Worm (Caenorhabditis elegans) whole organism, L2 larva: ENCODE results near the gene glrx-22.

Source experiments
- C34F6.9 ChIP-seq: fragments of 150-350 bp; optimal IDR thresholded peaks from 2 replicates; lab custom pipeline; 2014; ENCODE audit warnings: missing biosample characterization, missing genetic modification characterization
- F13H6.1 ChIP-seq: sonication (generic microtip); optimal IDR thresholded peaks from 2 replicates; lab custom pipeline; 2016; ENCODE audit warnings: missing genetic modification characterization, missing compliant biosample characterization
- R02D3.7 ChIP-seq: fragments of 150-350 bp; optimal IDR thresholded peaks from 2 replicates; lab custom pipeline; 2014; ENCODE audit warnings: missing biosample characterization, missing genetic modification characterization
- Y55F3AM.14 ChIP-seq: fragments of 200-800 bp; sonication (Bioruptor generic); optimal IDR thresholded peaks from 2 replicates; lab custom pipeline; 2018; ENCODE audit warnings: mild to moderate bottlenecking, missing genetic modification characterization, missing compliant biosample characterization
- ZK546.5 ChIP-seq: sonication (generic microtip); optimal IDR thresholded peaks from 2 replicates; lab custom pipeline; 2017; ENCODE audit warnings: missing biosample characterization, missing genetic modification characterization
- aly-2 ChIP-seq: fragments of 150-350 bp; optimal IDR thresholded peaks from 2 replicates; lab custom pipeline; 2014; ENCODE audit warnings: missing biosample characterization, missing genetic modification characterization
- ama-1 ChIP-seq: fragments of 150-350 bp; optimal IDR thresholded peaks from 2 replicates; lab custom pipeline; 2018; ENCODE audit warnings: inconsistent platforms
- ceh-82 ChIP-seq: fragments of 150-350 bp; optimal IDR thresholded peaks from 2 replicates; lab custom pipeline; 2014; ENCODE audit warnings: missing biosample characterization, missing genetic modification characterization
- crh-2 ChIP-seq: sonication (generic microtip); optimal IDR thresholded peaks from 2 replicates; lab custom pipeline; 2017; ENCODE audit warnings: missing biosample characterization, missing genetic modification characterization
- dmd-4 ChIP-seq: sonication (generic microtip); optimal IDR thresholded peaks from 2 replicates; lab custom pipeline; 2017; ENCODE audit warnings: missing biosample characterization, missing genetic modification characterization
- egl-27 ChIP-seq: sonication (generic microtip); optimal IDR thresholded peaks from 3 replicates; lab custom pipeline; 2017; ENCODE audit warnings: missing biosample characterization, missing genetic modification reagents, missing genetic modification characterization
- fos-1 ChIP-seq: fragments of 150-350 bp; optimal IDR thresholded peaks from 2 replicates; lab custom pipeline; 2014; ENCODE audit warnings: missing biosample characterization, missing genetic modification characterization
- lin-11 ChIP-seq: fragments of 150-350 bp; sonication (generic microtip); optimal IDR thresholded peaks from 2 replicates; lab custom pipeline; 2014; ENCODE audit warnings: missing biosample characterization, missing genetic modification characterization, inconsistent platforms, mixed read lengths
- lin-13 ChIP-seq: fragments of 150-350 bp; optimal IDR thresholded peaks from 2 replicates; lab custom pipeline; 2014; ENCODE audit warnings: missing biosample characterization, missing genetic modification reagents, missing genetic modification characterization
- lin-39 ChIP-seq: fragments of 150-350 bp; optimal IDR thresholded peaks from 2 replicates; lab custom pipeline; 2014; ENCODE audit warnings: missing biosample characterization, missing genetic modification reagents, missing genetic modification characterization
- lsy-2 ChIP-seq, 2 experiments: fragments of 150-350 bp in 1 of 2; sonication (generic microtip) in 1 of 2; optimal IDR thresholded peaks; 2 replicates each; lab custom pipeline; 2014 to 2017; ENCODE audit warnings: missing biosample characterization in 2 of 2, missing genetic modification characterization in 2 of 2
- mab-5 ChIP-seq: fragments of 150-350 bp; optimal IDR thresholded peaks from 2 replicates; lab custom pipeline; 2014; ENCODE audit warnings: missing biosample characterization, missing genetic modification characterization
- mbf-1 ChIP-seq: sonication (generic microtip); optimal IDR thresholded peaks from 2 replicates; lab custom pipeline; 2017; ENCODE audit warnings: missing biosample characterization, missing genetic modification characterization
- nhr-11 ChIP-seq: fragments of 150-350 bp; optimal IDR thresholded peaks from 2 replicates; lab custom pipeline; 2014; ENCODE audit warnings: missing biosample characterization, missing genetic modification characterization
- nhr-23 ChIP-seq: fragments of 150-350 bp; optimal IDR thresholded peaks from 2 replicates; lab custom pipeline; 2014; ENCODE audit warnings: missing biosample characterization, missing genetic modification reagents, missing genetic modification characterization
- nhr-237 ChIP-seq: fragments of 150-350 bp; optimal IDR thresholded peaks from 2 replicates; lab custom pipeline; 2014; ENCODE audit warnings: missing biosample characterization, missing genetic modification characterization
- nhr-25 ChIP-seq: fragments of 150-350 bp; sonication (generic microtip); optimal IDR thresholded peaks from 3 replicates; lab custom pipeline; 2014; ENCODE audit warnings: missing biosample characterization, missing genetic modification characterization
- nhr-6 ChIP-seq: fragments of 150-350 bp; optimal IDR thresholded peaks from 2 replicates; lab custom pipeline; 2014; ENCODE audit warnings: missing biosample characterization, missing genetic modification characterization
- sem-4 ChIP-seq: fragments of 150-350 bp; optimal IDR thresholded peaks from 2 replicates; lab custom pipeline; 2014; ENCODE audit warnings: missing biosample characterization, missing genetic modification reagents, missing genetic modification characterization
- skn-1 ChIP-seq: sonication (generic microtip); optimal IDR thresholded peaks from 2 replicates; lab custom pipeline; 2017; ENCODE audit warnings: missing biosample characterization, missing genetic modification characterization
- sma-3 ChIP-seq: sonication (generic microtip); optimal IDR thresholded peaks from 2 replicates; lab custom pipeline; 2016; ENCODE audit warnings: missing genetic modification reagents, missing genetic modification characterization, missing compliant biosample characterization
- sma-9 ChIP-seq, 2 experiments: fragments of 150-350 bp in 1 of 2; sonication (generic microtip) in 1 of 2; optimal IDR thresholded peaks; 2 replicates each; lab custom pipeline; 2014 to 2016; ENCODE audit warnings: missing genetic modification characterization in 2 of 2, mild to moderate bottlenecking in 1 of 2, missing biosample characterization in 1 of 2, missing compliant biosample characterization in 1 of 2, missing genetic modification reagents in 1 of 2, moderate library complexity in 1 of 2
- snpc-4 ChIP-seq: fragments of 150-350 bp; optimal IDR thresholded peaks from 2 replicates; lab custom pipeline; 2014; ENCODE audit warnings: missing biosample characterization, missing genetic modification characterization
- unc-62 ChIP-seq: fragments of 150-350 bp; optimal IDR thresholded peaks from 2 replicates; lab custom pipeline; 2014; ENCODE audit warnings: missing biosample characterization, missing genetic modification reagents, missing genetic modification characterization
- zag-1 ChIP-seq: fragments of 150-350 bp; optimal IDR thresholded peaks from 2 replicates; lab custom pipeline; 2014; ENCODE audit warnings: missing biosample characterization, missing genetic modification characterization
- ztf-4 ChIP-seq: fragments of 150-350 bp; optimal IDR thresholded peaks from 2 replicates; lab custom pipeline; 2014; ENCODE audit warnings: missing biosample characterization, missing genetic modification characterization

Gene glrx-22

ce11 chrIV:8205272-8206098 lies 4.5 kb upstream of the glrx-22 start, which contains the start of gene hgrs-1:
Gene hgrs-1, minus strand, starts transcription at chrIV:8206048.
- TF ChIP-seq mab-5 (tag; lab: Kevin White, UChicago) (no peak), lsy-2 (tag; optimal IDR thresholded peaks at IDR 0.05; lab: Kevin White, UChicago) (no peak), lin-11 (tag; lab: Kevin White, UChicago) (no peak), nhr-25 (tag; lab: Kevin White, UChicago) (no peak), C34F6.9 (tag; lab: Kevin White, UChicago) (peak; percentile 46), fos-1 (tag; lab: Kevin White, UChicago) (peak; percentile 43)
- TF ChIP-seq, all 48 proteins: peak for 2

ce11 chrIV:8203555-8203954 lies 2.5 kb upstream of the glrx-22 start:
- no peak for TF ChIP-seq nhr-6 (tag; lab: Kevin White, UChicago)
- no peak for TF ChIP-seq lin-11 (tag; lab: Kevin White, UChicago)
- TF ChIP-seq aly-2 (tag; lab: Kevin White, UChicago) = no peak
- TF ChIP-seq Y55F3AM.14 (GFP tag; lab: Kevin White, UChicago) = no peak

- TF ChIP-seq crh-2 (tag; lab: Kevin White, UChicago) (peak; percentile 8), fos-1 (tag; lab: Kevin White, UChicago) (peak; percentile 94), F13H6.1 (tag; lab: Kevin White, UChicago) (no peak), nhr-237 (tag; lab: Kevin White, UChicago) (no peak), ceh-82 (no peak), sma-3 (GFP tag; lab: Kevin White, UChicago) (no peak), Y55F3AM.14 (GFP tag; lab: Kevin White, UChicago) (no peak), mab-5 (tag; lab: Kevin White, UChicago) (no peak), snpc-4 (tag; lab: Kevin White, UChicago) (no peak), ama-1 (lab: Kevin White, UChicago) (no peak)
These were observed 1.2 kb downstream of the glrx-22 start for ce11 chrIV:8199824-8200223.

ce11 chrIV:8199274-8199673 lies 1.8 kb downstream of the glrx-22 start:
- TF ChIP-seq nhr-6 (tag; lab: Kevin White, UChicago) (no peak), R02D3.7 (tag; lab: Kevin White, UChicago) (no peak), ztf-4 (tag; lab: Kevin White, UChicago) (no peak), sem-4 (tag; lab: Kevin White, UChicago) (no peak), ZK546.5 (tag; lab: Kevin White, UChicago) (no peak), zag-1 (tag; lab: Kevin White, UChicago) (no peak), lin-39 (tag; lab: Kevin White, UChicago) (no peak), lin-11 (tag; lab: Kevin White, UChicago) (no peak), F13H6.1 (tag; lab: Kevin White, UChicago) (no peak), unc-62 (GFP tag; lab: Kevin White, UChicago) (no peak), mbf-1 (tag; lab: Kevin White, UChicago) (no peak), lsy-2 (tag; optimal IDR thresholded peaks at IDR 0.05; lab: Kevin White, UChicago) (no peak), skn-1 (tag; lab: Kevin White, UChicago) (no peak)

- TF ChIP-seq nhr-11 (tag; lab: Kevin White, UChicago) = no peak
- no peak for TF ChIP-seq nhr-237 (tag; lab: Kevin White, UChicago)
- no peak for TF ChIP-seq snpc-4 (tag; lab: Kevin White, UChicago)
- no peak for TF ChIP-seq skn-1 (tag; lab: Kevin White, UChicago)
- no peak for TF ChIP-seq Y55F3AM.14 (GFP tag; lab: Kevin White, UChicago)
- no peak for TF ChIP-seq egl-27 (tag; lab: Kevin White, UChicago)
- no peak for TF ChIP-seq dmd-4
- no peak for TF ChIP-seq nhr-23 (tag; lab: Kevin White, UChicago)
- TF ChIP-seq nhr-6 (tag; lab: Kevin White, UChicago) = no peak
- no peak for TF ChIP-seq nhr-25 (tag; lab: Kevin White, UChicago)
These were observed 2.2 kb downstream of the glrx-22 start, which contains the start of gene wsp-1 for ce11 chrIV:8198851-8199250. Gene wsp-1, minus strand, starts transcription at chrIV:8198951.

ce11 chrIV:8192878-8193277 lies 8.2 kb downstream of the glrx-22 start:
- TF ChIP-seq nhr-25 (tag; lab: Kevin White, UChicago) = no peak
- no peak for TF ChIP-seq Y55F3AM.14 (GFP tag; lab: Kevin White, UChicago)
- no peak for TF ChIP-seq sma-9 (GFP tag; optimal IDR thresholded peaks at IDR 0.05; lab: Kevin White, UChicago)
- TF ChIP-seq sma-9 (tag; optimal IDR thresholded peaks at IDR 0.05; lab: Kevin White, UChicago) = no peak
- TF ChIP-seq lsy-2 (tag; optimal IDR thresholded peaks at IDR 0.05; lab: Kevin White, UChicago) = no peak
- no peak for TF ChIP-seq sem-4 (tag; lab: Kevin White, UChicago)
- no peak for TF ChIP-seq lin-11 (tag; lab: Kevin White, UChicago)
- TF ChIP-seq sma-3 (GFP tag; lab: Kevin White, UChicago) = no peak
- no peak for TF ChIP-seq nhr-11 (tag; lab: Kevin White, UChicago)
- no peak for TF ChIP-seq lin-39 (tag; lab: Kevin White, UChicago)
- TF ChIP-seq lin-13 = no peak
- no peak for TF ChIP-seq nhr-23 (tag; lab: Kevin White, UChicago)
- no peak for TF ChIP-seq zag-1 (tag; lab: Kevin White, UChicago)
- no peak for TF ChIP-seq snpc-4 (tag; lab: Kevin White, UChicago)
